Fruit fly (Drosophila melanogaster) whole organism, wandering third instar larva: ENCODE data around the gene Sh.

Source experiments
- Abd-B ChIP-seq: fragments of >200 bp; optimal IDR thresholded peaks from 2 replicates; lab custom pipeline; 2017; ENCODE audit warnings: missing biosample characterization, missing genetic modification characterization
- Dif ChIP-seq: fragments of 200-275, 200-300 bp; sonication (Bioruptor generic); optimal IDR thresholded peaks from 2 replicates; lab custom pipeline; 2018; ENCODE audit warnings: missing biosample characterization, missing genetic modification characterization; ENCODE audit not compliant: partially characterized antibody
- Hr83 ChIP-seq: fragments of 200-300 bp; sonication (Bioruptor generic); optimal IDR thresholded peaks from 2 replicates; lab custom pipeline; 2016; ENCODE audit warnings: missing biosample characterization, mild to moderate bottlenecking, missing genetic modification characterization, moderate library complexity; ENCODE audit not compliant: poor library complexity, severe bottlenecking
- Jra ChIP-seq: sonication (Bioruptor generic); optimal IDR thresholded peaks from 2 replicates; lab custom pipeline; 2016; ENCODE audit warnings: missing biosample characterization, missing genetic modification characterization
- h ChIP-seq: fragments of 200-800 bp; sonication (Bioruptor generic); optimal IDR thresholded peaks from 3 replicates; lab custom pipeline; 2016; ENCODE audit warnings: missing biosample characterization, mild to moderate bottlenecking, missing genetic modification characterization
- jim ChIP-seq: fragments of 175-275, 200-325 bp; sonication (Bioruptor generic); optimal IDR thresholded peaks from 2 replicates; lab custom pipeline; 2016; ENCODE audit warnings: missing biosample characterization, mild to moderate bottlenecking, missing genetic modification characterization
- psq ChIP-seq: fragments of 200-800 bp; sonication (Bioruptor generic); optimal IDR thresholded peaks from 3 replicates; lab custom pipeline; 2017; ENCODE audit warnings: missing biosample characterization, mild to moderate bottlenecking, missing genetic modification characterization, moderate library complexity
- rgr ChIP-seq: fragments of 200-800 bp; sonication (Bioruptor generic); optimal IDR thresholded peaks from 3 replicates; lab custom pipeline; 2016; ENCODE audit warnings: missing biosample characterization, mild to moderate bottlenecking, missing genetic modification characterization
- usp ChIP-seq: fragments of >200 bp; optimal IDR thresholded peaks from 2 replicates; lab custom pipeline; 2017; ENCODE audit warnings: missing biosample characterization, missing genetic modification characterization

DNA sequence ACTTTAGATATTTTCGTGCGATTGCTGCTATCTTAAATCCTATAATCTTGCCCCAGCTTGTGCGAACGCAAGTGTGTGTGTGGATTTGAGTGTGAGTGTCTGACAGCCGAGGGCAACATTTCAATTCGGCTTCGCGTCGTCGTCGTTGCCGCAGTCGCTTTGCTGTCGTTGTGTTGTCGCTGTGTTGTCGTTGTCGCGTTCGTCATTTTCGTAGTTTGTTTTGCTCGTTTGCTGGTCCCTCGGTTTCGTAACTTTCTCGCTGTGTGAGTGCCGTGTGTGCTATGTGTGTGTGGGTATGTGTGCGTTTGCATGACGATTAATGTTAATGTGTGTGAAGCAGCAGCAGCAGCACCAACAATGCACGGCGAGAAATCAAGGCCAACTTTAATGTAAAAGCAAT lies 53.6 kb downstream of the Sh start:
- no peak for TF ChIP-seq usp (GFP tag; lab: Kevin White, UChicago)
- no peak for TF ChIP-seq psq (GFP tag; lab: Kevin White, UChicago)
- TF ChIP-seq jim = no peak
- TF ChIP-seq Dif (GFP tag; lab: Kevin White, UChicago) = no peak
- no peak for TF ChIP-seq h (GFP tag; lab: Kevin White, UChicago)
- no peak for TF ChIP-seq rgr (GFP tag; lab: Kevin White, UChicago)
- no peak for TF ChIP-seq Abd-B (GFP tag; lab: Kevin White, UChicago)
- TF ChIP-seq Jra = no peak
- TF ChIP-seq Hr83 (GFP tag; lab: Kevin White, UChicago) = no peak
